Worm (Caenorhabditis elegans) whole organism, early embryonic: ENCODE results near the gene ZK637.14.

Experiments
- F13C5.2 ChIP-seq: sonication (generic microtip); optimal IDR thresholded peaks from 2 replicates; lab custom pipeline; 2017; ENCODE audit warnings: mild to moderate bottlenecking, missing genetic modification characterization, inconsistent platforms, missing compliant biosample characterization
- ama-1 ChIP-seq: fragments of 150-350 bp; optimal IDR thresholded peaks from 2 replicates; lab custom pipeline; 2014
- ets-7 ChIP-seq: sonication (generic microtip); optimal IDR thresholded peaks from 2 replicates; lab custom pipeline; 2016; ENCODE audit warnings: missing genotype, missing genetic modification characterization, missing compliant biosample characterization
- flt-1 ChIP-seq: fragments of 200-800 bp; sonication (Bioruptor generic); IDR thresholded peaks from 2 replicates; pipeline ENCODE4 v1.3.6; 2022; ENCODE audit warnings: missing genetic modification characterization, missing compliant biosample characterization
- hnd-1 ChIP-seq: sonication (generic microtip); optimal IDR thresholded peaks from 2 replicates; lab custom pipeline; 2016; ENCODE audit warnings: missing genetic modification characterization, missing compliant biosample characterization
- pes-1 ChIP-seq: fragments of 200-800 bp; sonication (Bioruptor generic); IDR thresholded peaks from 2 replicates; pipeline ENCODE4 v1.3.6; 2022; ENCODE audit warnings: missing genetic modification reagents, missing genetic modification characterization, missing compliant biosample characterization
- sea-1 ChIP-seq: fragments of 200-800 bp; sonication (Bioruptor generic); conservative IDR thresholded peaks from 2 replicates; pipeline ENCODE4 v1.3.6; 2022; ENCODE audit warnings: missing genetic modification characterization, missing compliant biosample characterization
- tbx-37 ChIP-seq: fragments of 200-800 bp; sonication (Bioruptor generic); conservative IDR thresholded peaks from 2 replicates; pipeline ENCODE4 v1.3.6; 2022; ENCODE audit warnings: missing genetic modification reagents, missing genetic modification characterization, missing compliant biosample characterization
- tra-4 ChIP-seq: sonication (generic microtip); optimal IDR thresholded peaks from 2 replicates; lab custom pipeline; 2017; ENCODE audit warnings: missing genetic modification characterization, missing compliant biosample characterization

- TF ChIP-seq flt-1 (GFP tag; lab: Robert Waterston, UW) = no peak
- no peak for TF ChIP-seq sea-1 (GFP tag; lab: Robert Waterston, UW)
- TF ChIP-seq ets-7 (tag; lab: Kevin White, UChicago) = no peak
- no peak for TF ChIP-seq pes-1
- TF ChIP-seq ama-1 (lab: Kevin White, UChicago) = no peak
- no peak for TF ChIP-seq tbx-37
- TF ChIP-seq hnd-1 (tag; lab: Kevin White, UChicago) = no peak
- TF ChIP-seq F13C5.2 (tag; lab: Kevin White, UChicago) = no peak
- TF ChIP-seq tra-4 (tag; lab: Kevin White, UChicago) = no peak
These were observed 6.6 kb downstream of the ZK637.14 start for ce11 chrIII:8882333-8882732.
